Worm (Caenorhabditis elegans) whole organism, midembryonic: ENCODE measurements around the gene C02B8.12.

Experiments
- T22C8.4 ChIP-seq: fragments of 200-800 bp; sonication (Bioruptor generic); IDR thresholded peaks from 2 replicates; pipeline ENCODE4 v1.3.6; 2022; ENCODE audit warnings: missing genetic modification characterization, missing compliant biosample characterization
- cog-1 ChIP-seq: sonication (generic microtip); optimal IDR thresholded peaks from 2 replicates; lab custom pipeline; 2016; ENCODE audit warnings: missing genetic modification characterization, missing compliant biosample characterization
- flt-1 ChIP-seq: fragments of 200-800 bp; sonication (Bioruptor generic); IDR thresholded peaks from 2 replicates; pipeline ENCODE4 v1.3.6; 2022; ENCODE audit warnings: missing genetic modification characterization, missing compliant biosample characterization
- klf-2 ChIP-seq: fragments of 200-800 bp; sonication (Bioruptor generic); conservative IDR thresholded peaks from 2 replicates; pipeline ENCODE4 v1.3.6; 2022; ENCODE audit warnings: missing genetic modification reagents, missing genetic modification characterization, missing compliant biosample characterization
- med-1 ChIP-seq: sonication (generic microtip); optimal IDR thresholded peaks from 2 replicates; lab custom pipeline; 2017; ENCODE audit warnings: missing genetic modification characterization, mild to moderate bottlenecking, missing compliant biosample characterization, antibody characterized with exemption, missing genetic modification reagents; ENCODE audit not compliant: insufficient read depth
- ref-1 ChIP-seq: fragments of 200-800 bp; sonication (Bioruptor generic); conservative IDR thresholded peaks from 2 replicates; pipeline ENCODE4 v1.3.6; 2022; ENCODE audit warnings: missing genetic modification reagents, missing genetic modification characterization, missing compliant biosample characterization
- ztf-29 ChIP-seq: fragments of 200-800 bp; sonication (Bioruptor generic); IDR thresholded peaks from 2 replicates; pipeline ENCODE4 v1.3.6; 2022; ENCODE audit warnings: missing genetic modification reagents, missing genetic modification characterization, missing compliant biosample characterization

- TF ChIP-seq T22C8.4 (GFP tag; lab: Robert Waterston, UW) (no peak), ztf-29 (GFP tag; lab: Robert Waterston, UW) (no peak), ref-1 (no peak), cog-1 (tag; lab: Kevin White, UChicago) (no peak), flt-1 (GFP tag; lab: Robert Waterston, UW) (no peak), med-1 (GFP tag; lab: Kevin White, UChicago) (no peak), klf-2 (GFP tag; lab: Robert Waterston, UW) (no peak)
These were observed 48.6 kb downstream of the C02B8.12 start for ce11 chrX:8074527-8074926.
